Worm (Caenorhabditis elegans) whole organism, early embryonic: ENCODE data around the gene C14B4.2.

Experiments
- B0310.2 ChIP-seq: sonication (generic microtip); optimal IDR thresholded peaks from 2 replicates; lab custom pipeline; 2016; ENCODE audit warnings: mild to moderate bottlenecking, missing genetic modification characterization, missing compliant biosample characterization
- F13C5.2 ChIP-seq: sonication (generic microtip); optimal IDR thresholded peaks from 2 replicates; lab custom pipeline; 2017; ENCODE audit warnings: mild to moderate bottlenecking, missing genetic modification characterization, inconsistent platforms, missing compliant biosample characterization
- aly-1 ChIP-seq: sonication (generic microtip); optimal IDR thresholded peaks from 2 replicates; lab custom pipeline; 2016; ENCODE audit warnings: missing genetic modification characterization, missing compliant biosample characterization
- ama-1 ChIP-seq: fragments of 150-350 bp; optimal IDR thresholded peaks from 2 replicates; lab custom pipeline; 2014
- ceh-13 ChIP-seq: fragments of 200-800 bp; sonication (Bioruptor generic); optimal IDR thresholded peaks from 2 replicates; lab custom pipeline; 2018; ENCODE audit warnings: mild to moderate bottlenecking, missing genetic modification characterization, missing compliant biosample characterization
- ceh-36 ChIP-seq: sonication (generic microtip); optimal IDR thresholded peaks from 2 replicates; lab custom pipeline; 2016; ENCODE audit warnings: missing genetic modification characterization, inconsistent platforms, missing compliant biosample characterization
- ets-7 ChIP-seq: sonication (generic microtip); optimal IDR thresholded peaks from 2 replicates; lab custom pipeline; 2016; ENCODE audit warnings: missing genotype, missing genetic modification characterization, missing compliant biosample characterization
- flt-1 ChIP-seq: fragments of 200-800 bp; sonication (Bioruptor generic); IDR thresholded peaks from 2 replicates; pipeline ENCODE4 v1.3.6; 2022; ENCODE audit warnings: missing genetic modification characterization, missing compliant biosample characterization
- hmbx-1 ChIP-seq: sonication (generic microtip); optimal IDR thresholded peaks from 2 replicates; lab custom pipeline; 2016; ENCODE audit warnings: mild to moderate bottlenecking, missing genetic modification characterization, missing compliant biosample characterization
- hmg-4 ChIP-seq: fragments of 200-800 bp; sonication (Bioruptor generic); optimal IDR thresholded peaks from 2 replicates; lab custom pipeline; 2018; ENCODE audit warnings: mild to moderate bottlenecking, missing genetic modification characterization, missing compliant biosample characterization
- hnd-1 ChIP-seq: sonication (generic microtip); optimal IDR thresholded peaks from 2 replicates; lab custom pipeline; 2016; ENCODE audit warnings: missing genetic modification characterization, missing compliant biosample characterization
- pes-1 ChIP-seq: fragments of 200-800 bp; sonication (Bioruptor generic); IDR thresholded peaks from 2 replicates; pipeline ENCODE4 v1.3.6; 2022; ENCODE audit warnings: missing genetic modification reagents, missing genetic modification characterization, missing compliant biosample characterization
- scrt-1 ChIP-seq: fragments of 200-800 bp; sonication (Bioruptor generic); IDR thresholded peaks from 2 replicates; pipeline ENCODE4 v1.3.6; 2022; ENCODE audit warnings: missing genetic modification characterization, missing compliant biosample characterization
- sea-1 ChIP-seq: fragments of 200-800 bp; sonication (Bioruptor generic); conservative IDR thresholded peaks from 2 replicates; pipeline ENCODE4 v1.3.6; 2022; ENCODE audit warnings: missing genetic modification characterization, missing compliant biosample characterization
- tbx-11 ChIP-seq: fragments of 200-800 bp; sonication (Bioruptor generic); IDR thresholded peaks from 2 replicates; pipeline ENCODE4 v1.3.6; 2022; ENCODE audit warnings: missing genetic modification characterization, missing compliant biosample characterization
- tbx-37 ChIP-seq: fragments of 200-800 bp; sonication (Bioruptor generic); conservative IDR thresholded peaks from 2 replicates; pipeline ENCODE4 v1.3.6; 2022; ENCODE audit warnings: missing genetic modification reagents, missing genetic modification characterization, missing compliant biosample characterization
- tra-4 ChIP-seq: sonication (generic microtip); optimal IDR thresholded peaks from 2 replicates; lab custom pipeline; 2017; ENCODE audit warnings: missing genetic modification characterization, missing compliant biosample characterization

C14B4.2 gene

ce11 chrV:19400619-19401018 lies 38.2 kb upstream of the C14B4.2 start, which contains the start of gene srw-86:
Gene srw-86 (minus strand): TSS chrV:19400719.
- no peak for TF ChIP-seq hmg-4 (GFP tag; lab: Kevin White, UChicago)
- no peak for TF ChIP-seq ama-1 (lab: Kevin White, UChicago)
- no peak for TF ChIP-seq hmbx-1 (tag; lab: Kevin White, UChicago)
- no peak for TF ChIP-seq ceh-13 (GFP tag; lab: Kevin White, UChicago)
- TF ChIP-seq ceh-36 (tag; lab: Kevin White, UChicago) = no peak
- TF ChIP-seq tbx-37 (GFP tag; lab: Robert Waterston, UW) = no peak
- no peak for TF ChIP-seq aly-1 (tag; lab: Kevin White, UChicago)
- TF ChIP-seq tra-4 (tag; lab: Kevin White, UChicago) = no peak
- no peak for TF ChIP-seq scrt-1
- no peak for TF ChIP-seq sea-1 (GFP tag; lab: Robert Waterston, UW)
- no peak for TF ChIP-seq ets-7 (tag; lab: Kevin White, UChicago)
- no peak for TF ChIP-seq F13C5.2 (tag; lab: Kevin White, UChicago)

- TF ChIP-seq pes-1 = no peak
- no peak for TF ChIP-seq hnd-1 (tag; lab: Kevin White, UChicago)
- TF ChIP-seq B0310.2 = no peak
- no peak for TF ChIP-seq hmg-4 (GFP tag; lab: Kevin White, UChicago)
- TF ChIP-seq ceh-36 (tag; lab: Kevin White, UChicago) = no peak
- no peak for TF ChIP-seq sea-1 (GFP tag; lab: Robert Waterston, UW)
- TF ChIP-seq ama-1 (lab: Kevin White, UChicago) = no peak
- no peak for TF ChIP-seq tbx-37 (GFP tag; lab: Robert Waterston, UW)
- no peak for TF ChIP-seq scrt-1
- TF ChIP-seq ceh-13 (GFP tag; lab: Kevin White, UChicago) = no peak
- TF ChIP-seq hmbx-1 (tag; lab: Kevin White, UChicago) = no peak
- TF ChIP-seq F13C5.2 (tag; lab: Kevin White, UChicago) = no peak
- TF ChIP-seq tra-4 (tag; lab: Kevin White, UChicago) = no peak
Observed at ce11 chrV:19398882-19399281, 36.4 kb upstream of the C14B4.2 start, which contains the start of gene C25F9.13. Gene C25F9.13 (minus strand): TSS chrV:19398982.

- TF ChIP-seq hnd-1 (tag; lab: Kevin White, UChicago) (no peak), scrt-1 (no peak), sea-1 (GFP tag; lab: Robert Waterston, UW) (no peak), hmg-4 (GFP tag; lab: Kevin White, UChicago) (no peak), tra-4 (tag; lab: Kevin White, UChicago) (no peak), ets-7 (tag; lab: Kevin White, UChicago) (no peak), ama-1 (lab: Kevin White, UChicago) (no peak), flt-1 (GFP tag; lab: Robert Waterston, UW) (no peak), F13C5.2 (tag; lab: Kevin White, UChicago) (no peak), B0310.2 (no peak), ceh-13 (GFP tag; lab: Kevin White, UChicago) (no peak), tbx-37 (GFP tag; lab: Robert Waterston, UW) (no peak), tbx-11 (GFP tag; lab: Robert Waterston, UW) (no peak)
Observed at ce11 chrV:19398396-19398795, 35.9 kb upstream of the C14B4.2 start.

ce11 chrV:19396576-19397313 lies 34.3 kb upstream of the C14B4.2 start:
- no peak for TF ChIP-seq aly-1 (tag; lab: Kevin White, UChicago)
- no peak for TF ChIP-seq hmbx-1 (tag; lab: Kevin White, UChicago)
- TF ChIP-seq ceh-36 (tag; lab: Kevin White, UChicago) = no peak
- no peak for TF ChIP-seq B0310.2
- TF ChIP-seq pes-1 = no peak

- TF ChIP-seq ceh-13 (GFP tag; lab: Kevin White, UChicago) (no peak), sea-1 (GFP tag; lab: Robert Waterston, UW) (no peak), ama-1 (lab: Kevin White, UChicago) (no peak), ceh-36 (tag; lab: Kevin White, UChicago) (no peak), aly-1 (tag; lab: Kevin White, UChicago) (no peak), scrt-1 (no peak), ets-7 (tag; lab: Kevin White, UChicago) (no peak), tra-4 (tag; lab: Kevin White, UChicago) (no peak), tbx-37 (GFP tag; lab: Robert Waterston, UW) (no peak), hmbx-1 (tag; lab: Kevin White, UChicago) (no peak), hnd-1 (tag; lab: Kevin White, UChicago) (no peak), tbx-11 (GFP tag; lab: Robert Waterston, UW) (no peak), pes-1 (no peak), flt-1 (GFP tag; lab: Robert Waterston, UW) (no peak), B0310.2 (no peak), F13C5.2 (tag; lab: Kevin White, UChicago) (no peak), hmg-4 (GFP tag; lab: Kevin White, UChicago) (no peak)
Observed at ce11 chrV:19394750-19395149, 32.3 kb upstream of the C14B4.2 start, which contains the start of gene C25F9.8. Gene C25F9.8 (plus strand): TSS chrV:19395050.

- TF ChIP-seq hnd-1 (tag; lab: Kevin White, UChicago) = no peak
- no peak for TF ChIP-seq flt-1 (GFP tag; lab: Robert Waterston, UW)
- no peak for TF ChIP-seq ama-1 (lab: Kevin White, UChicago)
- TF ChIP-seq ceh-36 (tag; lab: Kevin White, UChicago) = no peak
- no peak for TF ChIP-seq B0310.2
- no peak for TF ChIP-seq hmg-4 (GFP tag; lab: Kevin White, UChicago)
- no peak for TF ChIP-seq tbx-37 (GFP tag; lab: Robert Waterston, UW)
- TF ChIP-seq sea-1 (GFP tag; lab: Robert Waterston, UW) = no peak
- TF ChIP-seq ceh-13 (GFP tag; lab: Kevin White, UChicago) = no peak
- no peak for TF ChIP-seq tra-4 (tag; lab: Kevin White, UChicago)
- TF ChIP-seq pes-1 = no peak
Observed at ce11 chrV:19391242-19391641, 28.8 kb upstream of the C14B4.2 start.
